Fruit fly (Drosophila melanogaster) S2 (cell line): ENCODE results near the gene Cat.

Source experiments
- CG8478 ChIP-seq: fragments of >200 bp; optimal IDR thresholded peaks from 2 replicates; lab custom pipeline; 2018
- CTCF ChIP-seq, 2 experiments: fragments of >200 bp; optimal IDR thresholded peaks; 2 replicates each; lab custom pipeline; 2018

Gene Cat

dm6 chr3L:18869035-18869826, 46.8 kb downstream of the Cat start, which contains the start of gene Grx1:
Gene Grx1 (plus strand): TSS chr3L:18869230.
- TF ChIP-seq CG8478 (lab: Kevin White, UChicago) (no peak), CTCF (optimal IDR thresholded peaks at IDR 0.05; lab: Kevin White, UChicago) (no peak)

- no peak for TF ChIP-seq CTCF (optimal IDR thresholded peaks at IDR 0.05; lab: Kevin White, UChicago)
- no peak for TF ChIP-seq CG8478 (lab: Kevin White, UChicago)
These were observed 47.6 kb downstream of the Cat start, which contains the start of gene Blos3 for dm6 chr3L:18870027-18870426. Gene Blos3 (plus strand): TSS chr3L:18870224.

dm6 chr3L:18872440-18872839, 50.0 kb downstream of the Cat start, which contains the start of the genes Rad9 and Uggt:
Gene Rad9 (minus strand): TSS chr3L:18872553.
Gene Uggt (plus strand): TSS chr3L:18872747.
- no peak for TF ChIP-seq CG8478 (lab: Kevin White, UChicago)
